Worm (Caenorhabditis elegans): ENCODE measurements around the gene ceh-32.

ce11 chrV:11736896-11737295, 31.7 kb upstream of the ceh-32 start, which contains the start of gene spe-42:
- TF ChIP-seq ztf-11 (tag; optimal IDR thresholded peaks at IDR 0.05) (no peak), snpc-4 (tag; optimal IDR thresholded peaks at IDR 0.05) (no peak), lim-7 (GFP tag; IDR thresholded peaks at IDR 0.05) (no peak), fkh-10 (GFP tag; optimal IDR thresholded peaks at IDR 0.05) (no peak), lin-13 (GFP tag; optimal IDR thresholded peaks at IDR 0.05) (no peak), nhr-48 (tag; optimal IDR thresholded peaks at IDR 0.05) (no peak), pqm-1 (tag; optimal IDR thresholded peaks at IDR 0.05) (no peak), nhr-11 (tag; optimal IDR thresholded peaks at IDR 0.05) (no peak), ZK546.5 (tag; optimal IDR thresholded peaks at IDR 0.05) (no peak), egl-27 (tag; optimal IDR thresholded peaks at IDR 0.05) (no peak), lsy-2 (tag; optimal IDR thresholded peaks at IDR 0.05) (no peak), daf-8 (GFP tag; IDR thresholded peaks at IDR 0.05) (no peak), lin-39 (tag; optimal IDR thresholded peaks at IDR 0.05) (no peak), ceh-44 (GFP tag; IDR thresholded peaks at IDR 0.05) (no peak)

All from whole organism, L4 larva.